Fruit fly (Drosophila melanogaster): ENCODE measurements around the gene Pdss2.

The Pdss2 gene

dm6 chr3L:21027657-21028255, at the start of gene Pdss2 (continued):
- no peak for TF ChIP-seq CG17912 (GFP tag; optimal IDR thresholded peaks at IDR 0.05)
- peak; percentile 83 for TF ChIP-seq lab (GFP tag; optimal IDR thresholded peaks at IDR 0.05)
- TF ChIP-seq Antp (GFP tag; optimal IDR thresholded peaks at IDR 0.05) = peak; percentile 65
- TF ChIP-seq CG14965 (GFP tag; optimal IDR thresholded peaks at IDR 0.05; ENCODE audit: borderline replicate concordance) = no peak
- TF ChIP-seq NfI (GFP tag; optimal IDR thresholded peaks at IDR 0.05) = peak; percentile 69
- peak; percentile 82 for TF ChIP-seq CG9609 (GFP tag; optimal IDR thresholded peaks at IDR 0.05)
- TF ChIP-seq z (GFP tag; IDR thresholded peaks at IDR 0.05) = no peak
- peak; percentile 44 for TF ChIP-seq CrebB (tag; optimal IDR thresholded peaks at IDR 0.05)
- peak; percentile 74 for TF ChIP-seq nom (GFP tag; optimal IDR thresholded peaks at IDR 0.05)
- peak; percentile 60 for TF ChIP-seq CG4820 (GFP tag; optimal IDR thresholded peaks at IDR 0.05)
- peak; percentile 61 for TF ChIP-seq Rx (GFP tag; IDR thresholded peaks at IDR 0.05)
- TF ChIP-seq Blimp-1 (GFP tag; optimal IDR thresholded peaks at IDR 0.05) = peak; percentile 92
- no peak; the same call in none of the 2 replicates for TF ChIP-seq bbx (GFP tag; IDR thresholded peaks at IDR 0.05; ENCODE audit: partially characterized antibody)
- peak; percentile 47 for TF ChIP-seq CG18764 (GFP tag; optimal IDR thresholded peaks at IDR 0.05)
- peak; percentile 66 for TF ChIP-seq chm (GFP tag; IDR thresholded peaks at IDR 0.05)
- peak; percentile 77 for TF ChIP-seq Ptx1 (GFP tag; IDR thresholded peaks at IDR 0.05)
- TF ChIP-seq CG8478 (optimal IDR thresholded peaks at IDR 0.05) = no peak
- peak; percentile 25 for TF ChIP-seq cato (GFP tag; optimal IDR thresholded peaks at IDR 0.05; ENCODE audit: borderline replicate concordance)
- peak; percentile 53; the same call in 1 of the 3 replicates for TF ChIP-seq so (GFP tag; IDR thresholded peaks at IDR 0.05)
- peak; percentile 59 for TF ChIP-seq odd (GFP tag; optimal IDR thresholded peaks at IDR 0.05)
- peak; percentile 73 for TF ChIP-seq Fer3 (tag; optimal IDR thresholded peaks at IDR 0.05)
- peak; percentile 54; the same call in 1 of the 3 replicates for TF ChIP-seq C15 (GFP tag; IDR thresholded peaks at IDR 0.05)
- no peak for TF ChIP-seq sc (optimal IDR thresholded peaks at IDR 0.05)
- peak; percentile 18 for TF ChIP-seq sc (GFP tag; optimal IDR thresholded peaks at IDR 0.05)
- peak in 1 of 3 experiments; percentile 73 for TF ChIP-seq lola (GFP tag; optimal IDR thresholded peaks at IDR 0.05)
- no peak for TF ChIP-seq ac (GFP tag; optimal IDR thresholded peaks at IDR 0.05)
- TF ChIP-seq stc (GFP tag; IDR thresholded peaks at IDR 0.05) = peak; percentile 55
- peak; percentile 57; the same call in 1 of the 2 replicates for TF ChIP-seq Atf6 (GFP tag; IDR thresholded peaks at IDR 0.05)
- peak; percentile 43 for TF ChIP-seq Dad (GFP tag; optimal IDR thresholded peaks at IDR 0.05)
- TF ChIP-seq B-H1 (GFP tag; IDR thresholded peaks at IDR 0.05) = peak; percentile 45; the same call in 2 of the 3 replicates
- peak; percentile 48; the same call in 1 of the 2 replicates for TF ChIP-seq ara (GFP tag; IDR thresholded peaks at IDR 0.05)
- TF ChIP-seq BtbVII (GFP tag; optimal IDR thresholded peaks at IDR 0.05) = peak; percentile 18
- TF ChIP-seq Ets97D (GFP tag; optimal IDR thresholded peaks at IDR 0.05) = peak; percentile 61
- TF ChIP-seq CG10431 (GFP tag; optimal IDR thresholded peaks at IDR 0.05) = no peak
- peak; percentile 94 for TF ChIP-seq nerfin-1 (tag; optimal IDR thresholded peaks at IDR 0.05)
- TF ChIP-seq CG9437 (GFP tag; optimal IDR thresholded peaks at IDR 0.05) = peak; percentile 47
- TF ChIP-seq CG3163 (GFP tag; optimal IDR thresholded peaks at IDR 0.05) = peak; percentile 50
- TF ChIP-seq CG7556 (GFP tag; optimal IDR thresholded peaks at IDR 0.05) = peak; percentile 60
- TF ChIP-seq oc (tag; optimal IDR thresholded peaks at IDR 0.05) = peak; percentile 67
- peak; percentile 94 for TF ChIP-seq CG9932 (GFP tag; IDR thresholded peaks at IDR 0.05)
- peak; percentile 5; the same call in 1 of the 2 replicates for TF ChIP-seq onecut (GFP tag; IDR thresholded peaks at IDR 0.05)
- no peak for TF ChIP-seq TFAM (GFP tag; optimal IDR thresholded peaks at IDR 0.05)
- no peak for TF ChIP-seq insv (GFP tag; optimal IDR thresholded peaks at IDR 0.05)
- peak; percentile 70; the same call in 1 of the 2 replicates for TF ChIP-seq CG42726 (GFP tag; IDR thresholded peaks at IDR 0.05; ENCODE audit: partially characterized antibody)
- peak; percentile 20 for TF ChIP-seq CG15601 (tag; optimal IDR thresholded peaks at IDR 0.05)
- TF ChIP-seq CG4730 (GFP tag; IDR thresholded peaks at IDR 0.05) = peak; percentile 63; the same call in 1 of the 2 replicates
- peak; percentile 70 for TF ChIP-seq Lhr (GFP tag; optimal IDR thresholded peaks at IDR 0.05)
- TF ChIP-seq CG17385 (GFP tag; optimal IDR thresholded peaks at IDR 0.05) = peak; percentile 98
- TF ChIP-seq CG8944 (GFP tag; optimal IDR thresholded peaks at IDR 0.05) = peak; percentile 75
